Fruit fly (Drosophila melanogaster) whole organism, adult: ENCODE results near the gene CG18628.

Experiments
- CG11617 ChIP-seq: fragments of 200-800 bp; sonication (Bioruptor generic); optimal IDR thresholded peaks from 2 replicates; lab custom pipeline; 2017; ENCODE audit warnings: mild to moderate bottlenecking, missing biosample characterization, missing genetic modification reagents, missing genetic modification characterization
- CG33017 ChIP-seq: fragments of 200-800 bp; sonication (Bioruptor generic); optimal IDR thresholded peaks from 2 replicates; lab custom pipeline; 2018; ENCODE audit warnings: missing biosample characterization, mild to moderate bottlenecking, missing genetic modification characterization, moderate library complexity
- CG7045 ChIP-seq: fragments of 200-800 bp; sonication (Bioruptor generic); optimal IDR thresholded peaks from 2 replicates; lab custom pipeline; 2017; ENCODE audit warnings: missing biosample characterization, mild to moderate bottlenecking, missing genetic modification characterization
- kay ChIP-seq: fragments of 200-800 bp; sonication (Bioruptor generic); peaks from one replicate; lab custom pipeline; 2016; ENCODE audit warnings: missing biosample characterization, missing genetic modification characterization, borderline replicate concordance
- ovo ChIP-seq: fragments of 200-800 bp; sonication (Bioruptor generic); optimal IDR thresholded peaks from 2 replicates; lab custom pipeline; 2016; ENCODE audit warnings: missing biosample characterization, missing genetic modification characterization

DNA sequence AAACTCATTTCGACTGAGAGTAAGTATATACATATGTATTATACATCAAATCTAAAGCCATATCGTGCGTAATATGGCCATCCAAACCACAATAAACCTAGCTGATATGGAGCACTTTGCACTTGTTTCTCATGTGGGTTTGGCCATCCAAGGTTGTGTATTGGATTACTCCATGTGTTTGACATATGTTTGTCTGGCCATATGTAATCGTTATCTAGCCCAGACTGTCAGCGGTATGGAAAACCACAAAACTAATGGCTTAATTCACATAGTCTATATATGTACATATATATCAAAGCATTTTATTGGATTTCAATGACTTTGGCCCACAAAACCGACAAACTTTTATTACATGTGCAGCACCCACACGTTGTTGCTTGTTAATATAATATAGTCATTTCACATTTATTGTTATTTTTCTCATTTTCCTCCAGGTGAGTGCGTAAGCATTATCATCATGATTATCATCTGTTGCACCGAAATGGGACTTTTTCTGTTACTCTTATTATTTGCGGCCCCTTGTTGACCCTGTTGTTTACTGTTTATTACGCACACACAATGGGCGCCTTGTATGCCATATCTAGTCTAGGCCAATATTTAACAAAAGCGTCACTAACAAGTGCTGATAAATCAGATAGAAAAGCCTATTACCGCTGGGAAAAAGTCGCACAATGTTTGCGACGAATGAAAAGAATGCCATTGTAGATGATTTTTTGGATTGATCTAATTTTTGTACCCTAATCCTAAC lies 17.1 kb downstream of the CG18628 start:
- TF ChIP-seq CG7045 (GFP tag; lab: Kevin White, UChicago) (peak; percentile 30), kay (GFP tag; lab: Kevin White, UChicago) (peak; percentile 85), ovo (GFP tag; lab: Kevin White, UChicago) (peak; percentile 41), CG33017 (tag; lab: Kevin White, UChicago) (no peak), CG11617 (GFP tag; lab: Kevin White, UChicago) (no peak)
